Worm (Caenorhabditis elegans): Measurements from ENCODE around the gene otub-4.
A peak's percentile ranks its signal among the peaks of the same experiment; 100 is the strongest.

otub-4 gene

ce11 chrIV:3399015-3399722 is 21.2 kb upstream of the otub-4 start, which contains the start of the genes dyf-3 and pdhb-1:
Gene dyf-3 (minus strand): TSS chrIV:3399231.
Gene pdhb-1 (plus strand): TSS chrIV:3399672.
- TF ChIP-seq nhr-11 (tag; optimal IDR thresholded peaks at IDR 0.05): no peak
- TF ChIP-seq nfya-1 (tag; optimal IDR thresholded peaks at IDR 0.05): peak; percentile 46
- no peak for TF ChIP-seq fax-1 (tag; optimal IDR thresholded peaks at IDR 0.05)
- peak; percentile 5 for TF ChIP-seq ceh-19 (GFP tag; optimal IDR thresholded peaks at IDR 0.05)
- no peak for TF ChIP-seq rnt-1 (tag; optimal IDR thresholded peaks at IDR 0.05)
- no peak for TF ChIP-seq lim-6 (tag; optimal IDR thresholded peaks at IDR 0.05)
- no peak for TF ChIP-seq unc-86 (tag; optimal IDR thresholded peaks at IDR 0.05)
- TF ChIP-seq dve-1 (tag; optimal IDR thresholded peaks at IDR 0.05): no peak
- TF ChIP-seq hlh-6 (tag; optimal IDR thresholded peaks at IDR 0.05): no peak
- no peak for TF ChIP-seq sdc-2 (tag; optimal IDR thresholded peaks at IDR 0.05)
- no peak for TF ChIP-seq eyg-1 (tag; optimal IDR thresholded peaks at IDR 0.05)
- no peak for TF ChIP-seq sox-2 (GFP tag; IDR thresholded peaks at IDR 0.05)
- TF ChIP-seq pha-4 (tag; optimal IDR thresholded peaks at IDR 0.05): no peak
- no peak for TF ChIP-seq C08G9.2 (tag; optimal IDR thresholded peaks at IDR 0.05)
- no peak for TF ChIP-seq mec-3 (tag; optimal IDR thresholded peaks at IDR 0.05; ENCODE audit: borderline replicate concordance)
- no peak for TF ChIP-seq zip-5 (tag; optimal IDR thresholded peaks at IDR 0.05)
- no peak for TF ChIP-seq ceh-14 (tag; optimal IDR thresholded peaks at IDR 0.05)
- no peak for TF ChIP-seq syd-9 (tag; optimal IDR thresholded peaks at IDR 0.05)
- TF ChIP-seq ceh-34 (tag; optimal IDR thresholded peaks at IDR 0.05): peak; percentile 2
- TF ChIP-seq ceh-48 (tag; optimal IDR thresholded peaks at IDR 0.05): peak; percentile 18
- TF ChIP-seq nhr-232 (tag; optimal IDR thresholded peaks at IDR 0.05): no peak
- TF ChIP-seq tbx-7 (tag; optimal IDR thresholded peaks at IDR 0.05): no peak
- no peak for TF ChIP-seq sox-4 (tag; optimal IDR thresholded peaks at IDR 0.05)
- no peak for TF ChIP-seq ceh-9 (tag; optimal IDR thresholded peaks at IDR 0.05)
- no peak for TF ChIP-seq fkh-10 (GFP tag; optimal IDR thresholded peaks at IDR 0.05)
- TF ChIP-seq gmeb-2 (tag; optimal IDR thresholded peaks at IDR 0.05): peak; percentile 6
- TF ChIP-seq pros-1 (tag; optimal IDR thresholded peaks at IDR 0.05): no peak
- TF ChIP-seq elt-4 (tag; optimal IDR thresholded peaks at IDR 0.05): no peak
- no peak for TF ChIP-seq T23F11.4 (GFP tag; optimal IDR thresholded peaks at IDR 0.05)
- peak; percentile 25 for TF ChIP-seq ztf-16 (tag; optimal IDR thresholded peaks at IDR 0.05)
- TF ChIP-seq unc-42 (tag; optimal IDR thresholded peaks at IDR 0.05): peak; percentile 5
- no peak for TF ChIP-seq fkh-6 (tag; optimal IDR thresholded peaks at IDR 0.05)
- TF ChIP-seq madf-2 (tag; optimal IDR thresholded peaks at IDR 0.05): no peak
- TF ChIP-seq ceh-18 (tag; optimal IDR thresholded peaks at IDR 0.05): no peak
- peak; percentile 11 for TF ChIP-seq ceh-31 (tag; optimal IDR thresholded peaks at IDR 0.05)
- TF ChIP-seq F13H6.1 (tag; optimal IDR thresholded peaks at IDR 0.05): no peak
- peak; percentile 11 for TF ChIP-seq Y22D7AL.16 (tag; optimal IDR thresholded peaks at IDR 0.05)
- peak; percentile 1 for TF ChIP-seq tbx-2 (tag; optimal IDR thresholded peaks at IDR 0.05)
- no peak for TF ChIP-seq C38D4.7 (GFP tag; optimal IDR thresholded peaks at IDR 0.05)

ce11 chrIV:3398078-3398477 is 20.1 kb upstream of the otub-4 start:
- no peak for TF ChIP-seq ceh-14 (tag; optimal IDR thresholded peaks at IDR 0.05)
- no peak for TF ChIP-seq hlh-8 (tag; optimal IDR thresholded peaks at IDR 0.05)
- TF ChIP-seq elt-4 (tag; optimal IDR thresholded peaks at IDR 0.05): no peak

- TF ChIP-seq unc-3 (GFP tag; conservative IDR thresholded peaks at IDR 0.05) (no peak), unc-3 (tag; optimal IDR thresholded peaks at IDR 0.05) (no peak), ceh-9 (tag; optimal IDR thresholded peaks at IDR 0.05) (no peak), sox-2 (GFP tag; IDR thresholded peaks at IDR 0.05) (no peak), hlh-15 (tag; optimal IDR thresholded peaks at IDR 0.05) (no peak), T23F11.4 (GFP tag; optimal IDR thresholded peaks at IDR 0.05) (no peak), madf-2 (tag; optimal IDR thresholded peaks at IDR 0.05) (no peak)
Observed at ce11 chrIV:3395581-3395980, 17.7 kb upstream of the otub-4 start, which contains the start of gene C04C3.14. Gene C04C3.14 (plus strand): TSS chrIV:3395881.
